Worm (Caenorhabditis elegans): ENCODE measurements around the gene prx-13.

Gene prx-13

DNA sequence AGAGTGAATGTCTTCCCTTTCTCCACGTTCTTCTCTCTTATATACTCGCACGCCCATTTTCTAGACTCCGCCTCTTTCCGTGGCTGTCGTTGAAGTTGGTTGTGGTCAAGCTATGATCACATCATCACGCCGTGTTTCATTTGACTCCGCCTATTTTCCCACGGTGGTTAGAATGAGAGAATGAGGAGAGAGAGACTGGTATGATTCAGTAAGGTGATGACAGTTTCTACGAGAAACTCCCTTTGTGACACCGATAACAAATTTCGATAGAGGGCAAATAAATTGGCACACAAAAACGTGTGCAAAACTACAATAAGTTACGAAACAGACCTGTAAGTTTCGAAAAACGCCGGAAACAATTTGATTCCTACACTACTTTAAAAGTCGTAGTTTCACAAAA is 28.8 kb upstream of the prx-13 start:
- no peak for TF ChIP-seq B0310.2 (tag; optimal IDR thresholded peaks at IDR 0.05)
- no peak for TF ChIP-seq hmbx-1 (tag; optimal IDR thresholded peaks at IDR 0.05)
- no peak for TF ChIP-seq scrt-1 (GFP tag; IDR thresholded peaks at IDR 0.05)
- no peak for TF ChIP-seq pes-1 (GFP tag; IDR thresholded peaks at IDR 0.05)

DNA sequence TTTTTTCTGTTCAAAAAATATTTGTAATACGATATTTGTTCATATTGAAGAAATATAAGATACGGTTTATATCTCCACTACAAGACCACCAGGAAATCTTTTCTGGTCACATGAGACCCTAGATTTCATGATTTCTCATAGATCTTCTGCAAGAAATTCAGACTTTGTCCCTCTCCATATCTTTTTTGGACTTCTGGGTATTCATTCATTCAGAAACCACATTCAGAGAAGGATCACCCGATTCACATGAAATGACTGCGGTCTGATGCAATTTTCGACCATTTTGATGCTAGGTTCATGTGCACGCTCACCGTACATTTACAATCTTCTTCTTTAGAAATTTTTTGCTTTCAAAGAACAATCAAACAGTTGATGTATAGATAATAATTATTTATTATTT is 28.0 kb upstream of the prx-13 start:
- TF ChIP-seq flt-1 (GFP tag; IDR thresholded peaks at IDR 0.05) (no peak), ceh-36 (tag; optimal IDR thresholded peaks at IDR 0.05) (no peak), tbx-11 (GFP tag; IDR thresholded peaks at IDR 0.05) (no peak)

DNA sequence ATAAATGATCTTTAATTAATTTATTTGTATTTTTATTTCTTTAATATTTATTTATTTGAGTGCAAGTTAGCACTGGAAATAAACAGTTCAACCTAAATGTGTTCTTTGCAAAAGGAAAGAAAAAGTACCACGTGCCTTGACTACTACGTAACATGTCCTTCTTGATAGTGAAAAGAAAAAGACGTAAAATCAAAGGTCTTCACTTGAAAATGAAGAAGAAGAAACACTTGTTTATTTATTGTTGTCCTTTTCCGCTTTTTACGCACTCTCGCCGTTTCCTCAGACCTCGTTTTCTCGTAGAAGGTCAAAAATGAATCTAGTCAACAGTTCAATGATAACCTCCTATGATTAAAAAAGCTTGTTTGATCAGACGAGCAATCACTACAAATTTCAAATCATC is 26.1 kb upstream of the prx-13 start:
- TF ChIP-seq ceh-36 (tag; optimal IDR thresholded peaks at IDR 0.05) = no peak
- TF ChIP-seq ets-7 (tag; optimal IDR thresholded peaks at IDR 0.05) = no peak
- TF ChIP-seq pes-1 (GFP tag; IDR thresholded peaks at IDR 0.05) = no peak
- TF ChIP-seq tbx-11 (GFP tag; IDR thresholded peaks at IDR 0.05) = no peak
- no peak for TF ChIP-seq aly-1 (tag; optimal IDR thresholded peaks at IDR 0.05)
- no peak for TF ChIP-seq sea-1 (GFP tag; conservative IDR thresholded peaks at IDR 0.05)
- TF ChIP-seq B0310.2 (tag; optimal IDR thresholded peaks at IDR 0.05) = no peak
- no peak for TF ChIP-seq tra-4 (tag; optimal IDR thresholded peaks at IDR 0.05)
- no peak for TF ChIP-seq scrt-1 (GFP tag; IDR thresholded peaks at IDR 0.05)
- no peak for TF ChIP-seq ceh-13 (GFP tag; optimal IDR thresholded peaks at IDR 0.05)
- no peak for TF ChIP-seq hnd-1 (tag; optimal IDR thresholded peaks at IDR 0.05)
- TF ChIP-seq F13C5.2 (tag; optimal IDR thresholded peaks at IDR 0.05) = no peak
- no peak for TF ChIP-seq tbx-37 (GFP tag; conservative IDR thresholded peaks at IDR 0.05)
- TF ChIP-seq hmg-4 (GFP tag; optimal IDR thresholded peaks at IDR 0.05) = no peak

DNA sequence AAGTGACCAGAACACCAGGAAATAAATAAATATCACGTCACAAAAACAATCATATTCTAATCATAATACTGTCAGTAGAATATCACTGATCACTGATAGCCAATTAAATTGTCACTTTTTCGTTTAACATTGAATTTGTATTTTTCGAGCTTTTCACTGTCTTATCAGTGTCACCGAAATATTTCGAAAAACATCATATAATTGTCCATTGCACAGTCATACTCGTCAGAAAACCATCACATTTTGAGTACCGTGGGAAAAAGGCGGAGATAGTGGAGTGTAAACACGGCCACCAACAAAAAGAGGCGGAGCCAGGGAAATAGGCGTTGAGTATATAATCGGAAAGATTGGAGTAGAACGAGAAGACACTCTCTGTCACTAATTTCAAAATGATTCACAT is 25.4 kb upstream of the prx-13 start:
- TF ChIP-seq F13C5.2 (tag; optimal IDR thresholded peaks at IDR 0.05) = no peak

DNA sequence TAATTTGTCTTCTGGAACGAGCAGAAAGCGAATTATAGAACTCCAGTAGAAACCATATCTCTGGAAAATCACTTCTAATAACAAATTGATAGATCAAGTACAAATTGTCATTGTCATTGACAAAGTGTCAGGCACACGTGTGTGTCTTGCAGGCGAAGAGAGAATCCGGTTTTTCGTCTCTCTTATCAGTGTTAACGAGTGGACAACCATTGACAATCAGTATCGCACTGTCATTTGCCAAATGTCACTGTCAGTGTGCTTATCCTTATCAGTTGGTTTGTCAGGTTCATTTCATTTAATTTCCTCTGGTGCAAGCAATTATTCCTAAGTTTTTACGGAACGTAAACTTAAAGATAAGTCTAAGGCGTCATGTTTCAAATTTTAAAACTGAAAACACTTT is 21.7 kb upstream of the prx-13 start:
- TF ChIP-seq pes-1 (GFP tag; IDR thresholded peaks at IDR 0.05) (no peak), ama-1 (optimal IDR thresholded peaks at IDR 0.05) (no peak), ceh-13 (GFP tag; optimal IDR thresholded peaks at IDR 0.05) (no peak), hmg-4 (GFP tag; optimal IDR thresholded peaks at IDR 0.05) (no peak)

DNA sequence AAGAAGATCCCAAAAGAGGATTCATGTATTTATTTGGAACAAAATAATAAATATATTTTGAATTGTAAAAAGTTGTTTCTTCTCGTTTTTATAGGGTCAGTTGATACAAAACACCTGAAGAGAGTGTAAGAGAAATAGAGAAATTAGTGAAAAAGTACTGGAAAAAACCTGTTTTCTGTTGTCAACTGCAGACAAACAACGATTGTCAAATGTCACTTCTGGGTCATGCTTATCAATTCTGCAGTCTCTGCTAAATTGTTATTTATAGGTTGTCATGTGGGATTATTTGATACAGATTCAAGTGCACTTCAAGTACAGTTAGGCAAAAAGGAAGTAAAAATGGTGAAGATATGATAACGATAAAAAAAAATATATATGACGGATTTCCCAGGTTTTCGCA is 20.7 kb upstream of the prx-13 start:
- TF ChIP-seq ama-1 (optimal IDR thresholded peaks at IDR 0.05) = no peak
- TF ChIP-seq scrt-1 (GFP tag; IDR thresholded peaks at IDR 0.05) = no peak
- no peak for TF ChIP-seq hmbx-1 (tag; optimal IDR thresholded peaks at IDR 0.05)
- no peak for TF ChIP-seq pes-1 (GFP tag; IDR thresholded peaks at IDR 0.05)
- TF ChIP-seq F13C5.2 (tag; optimal IDR thresholded peaks at IDR 0.05) = no peak
- TF ChIP-seq ceh-36 (tag; optimal IDR thresholded peaks at IDR 0.05) = no peak
- TF ChIP-seq tbx-11 (GFP tag; IDR thresholded peaks at IDR 0.05) = no peak
- no peak for TF ChIP-seq hmg-4 (GFP tag; optimal IDR thresholded peaks at IDR 0.05)
- TF ChIP-seq flt-1 (GFP tag; IDR thresholded peaks at IDR 0.05) = no peak
- TF ChIP-seq B0310.2 (tag; optimal IDR thresholded peaks at IDR 0.05) = no peak
- no peak for TF ChIP-seq tra-4 (tag; optimal IDR thresholded peaks at IDR 0.05)
- no peak for TF ChIP-seq sea-1 (GFP tag; conservative IDR thresholded peaks at IDR 0.05)
- no peak for TF ChIP-seq tbx-37 (GFP tag; conservative IDR thresholded peaks at IDR 0.05)

DNA sequence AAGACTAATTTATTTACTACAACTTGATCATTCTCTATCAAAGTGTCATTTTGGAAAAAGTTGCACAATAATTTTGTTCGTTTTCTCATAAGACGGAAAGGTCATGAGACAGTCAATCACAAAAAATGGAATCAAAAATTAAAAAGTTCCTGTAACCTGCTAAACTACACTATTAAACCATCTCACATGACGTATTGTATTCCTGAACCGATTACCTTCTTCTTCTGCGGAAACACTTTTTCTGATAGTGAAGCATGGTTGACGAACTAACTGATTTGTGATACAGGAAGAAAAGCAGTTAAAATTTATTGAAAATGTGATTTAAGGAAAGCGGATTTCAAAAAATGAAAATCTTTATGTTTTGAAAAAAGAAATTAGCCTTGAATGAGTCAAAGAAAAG is 18.0 kb upstream of the prx-13 start:
- TF ChIP-seq F13C5.2 (tag; optimal IDR thresholded peaks at IDR 0.05) (no peak), sea-1 (GFP tag; conservative IDR thresholded peaks at IDR 0.05) (no peak)

DNA sequence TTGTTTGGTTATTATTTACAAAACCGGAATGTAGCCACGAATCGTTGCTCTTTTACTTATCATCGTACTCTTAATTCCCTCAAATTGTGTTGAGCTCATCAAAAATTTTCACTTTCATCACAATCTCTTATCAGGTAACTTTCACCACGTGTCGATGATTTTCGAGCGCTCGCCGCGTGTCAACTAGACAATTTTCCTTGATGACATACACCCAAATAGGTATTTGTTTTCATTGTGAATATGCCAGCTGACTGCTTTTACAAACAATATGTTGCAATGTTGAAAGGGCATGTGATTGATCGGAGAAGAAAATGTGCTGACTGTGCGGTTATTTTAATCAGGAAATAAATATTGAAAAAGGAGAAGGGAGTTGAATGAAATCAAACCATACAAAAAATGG is 12.9 kb upstream of the prx-13 start:
- no peak for TF ChIP-seq tbx-37 (GFP tag; conservative IDR thresholded peaks at IDR 0.05)
- no peak for TF ChIP-seq ets-7 (tag; optimal IDR thresholded peaks at IDR 0.05)

DNA sequence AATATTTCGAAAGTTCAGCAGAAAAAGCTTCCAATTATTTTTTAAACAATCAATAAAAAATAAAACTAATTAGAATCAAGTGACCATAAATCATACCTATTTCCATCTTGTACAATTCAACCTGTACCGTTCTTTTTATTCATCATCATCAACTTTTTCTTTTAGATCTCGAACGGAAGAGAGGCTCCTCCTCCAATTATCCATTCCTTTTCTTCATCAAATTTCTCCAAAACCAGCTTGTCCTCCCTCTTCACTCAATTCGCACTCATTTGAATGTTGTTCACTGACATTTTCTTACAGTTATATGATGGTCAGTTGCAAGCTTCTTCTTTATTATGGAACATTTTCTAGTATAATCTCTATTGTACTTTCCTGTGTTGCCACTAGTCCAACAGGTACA is 10.0 kb upstream of the prx-13 start, which contains the start of gene C30G12.4:
Gene C30G12.4 (plus strand): TSS at position 301 of the 400 bp plus-strand sequence.
- TF ChIP-seq ceh-36 (tag; optimal IDR thresholded peaks at IDR 0.05) (no peak), ceh-13 (GFP tag; optimal IDR thresholded peaks at IDR 0.05) (no peak), hmg-4 (GFP tag; optimal IDR thresholded peaks at IDR 0.05) (no peak), hmbx-1 (tag; optimal IDR thresholded peaks at IDR 0.05) (no peak), ama-1 (optimal IDR thresholded peaks at IDR 0.05) (no peak)

DNA sequence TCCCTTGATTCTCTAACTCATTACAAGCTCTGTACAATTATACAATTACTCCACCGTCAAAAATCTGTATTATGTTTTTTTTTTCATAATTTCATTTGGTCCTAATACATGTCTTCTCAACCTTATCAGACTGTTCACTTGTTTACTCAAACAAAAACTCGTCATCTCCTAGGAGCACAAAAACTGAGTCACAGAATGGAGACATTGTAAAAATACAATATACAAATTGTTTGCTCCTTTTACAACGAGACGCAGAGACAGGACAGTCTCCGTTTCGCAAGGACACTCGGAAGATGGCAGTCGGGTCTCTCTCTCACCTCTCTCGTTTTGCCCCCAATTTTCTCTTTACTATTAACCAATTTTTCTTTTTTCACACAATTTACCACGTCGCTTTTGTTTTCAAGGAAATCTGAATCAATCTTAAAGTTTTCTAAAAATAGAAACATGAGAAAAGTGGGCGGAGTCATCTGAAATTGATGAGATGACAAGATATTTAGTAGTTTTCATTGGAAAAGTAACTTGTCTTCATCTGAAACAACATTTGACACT is 3.9 kb upstream of the prx-13 start, which contains the start of gene F32A5.8:
Gene F32A5.8 (plus strand): TSS at position 499 of the 549 bp plus-strand sequence.
- TF ChIP-seq pes-1 (GFP tag; IDR thresholded peaks at IDR 0.05) (no peak), tra-4 (tag; optimal IDR thresholded peaks at IDR 0.05) (no peak), scrt-1 (GFP tag; IDR thresholded peaks at IDR 0.05) (no peak), ceh-13 (GFP tag; optimal IDR thresholded peaks at IDR 0.05) (no peak), tbx-37 (GFP tag; conservative IDR thresholded peaks at IDR 0.05) (no peak), ama-1 (optimal IDR thresholded peaks at IDR 0.05) (no peak), hnd-1 (tag; optimal IDR thresholded peaks at IDR 0.05) (no peak), ceh-36 (tag; optimal IDR thresholded peaks at IDR 0.05) (no peak), B0310.2 (tag; optimal IDR thresholded peaks at IDR 0.05) (no peak), ets-7 (tag; optimal IDR thresholded peaks at IDR 0.05) (no peak), hmg-4 (GFP tag; optimal IDR thresholded peaks at IDR 0.05) (no peak), hmbx-1 (tag; optimal IDR thresholded peaks at IDR 0.05) (no peak), flt-1 (GFP tag; IDR thresholded peaks at IDR 0.05) (no peak), aly-1 (tag; optimal IDR thresholded peaks at IDR 0.05) (no peak), tbx-11 (GFP tag; IDR thresholded peaks at IDR 0.05) (no peak), F13C5.2 (tag; optimal IDR thresholded peaks at IDR 0.05) (no peak), sea-1 (GFP tag; conservative IDR thresholded peaks at IDR 0.05) (no peak)
